Fruit fly (Drosophila melanogaster) whole organism, embryonic: ENCODE measurements around the gene Atg14.

Experiments
- Bgb ChIP-seq: fragments of 200-800 bp; sonication (Bioruptor generic); IDR thresholded peaks from 2 replicates; pipeline ENCODE4 v1.3.6; 2022; ENCODE audit warnings: missing biosample characterization, missing genetic modification characterization; ENCODE audit not compliant: partially characterized antibody
- CG1024 ChIP-seq: fragments of 200-800 bp; sonication (Bioruptor generic); IDR thresholded peaks from 2 replicates; pipeline ENCODE4 v1.3.6; 2022; ENCODE audit warnings: missing biosample characterization, missing genetic modification characterization
- CG10959 ChIP-seq: fragments of 200-800 bp; sonication (Bioruptor generic); IDR thresholded peaks from 2 replicates; pipeline ENCODE4 v1.3.6; 2022; ENCODE audit warnings: missing biosample characterization, missing genetic modification characterization
- CG11456 ChIP-seq: fragments of 200-800 bp; sonication (Bioruptor generic); IDR thresholded peaks from 3 replicates; pipeline ENCODE4 v1.3.6; 2022; ENCODE audit warnings: missing biosample characterization, missing genetic modification characterization
- CG12391 ChIP-seq: fragments of 200-800 bp; sonication (Bioruptor generic); optimal IDR thresholded peaks from 3 replicates; lab custom pipeline; 2018; ENCODE audit warnings: missing biosample characterization, mild to moderate bottlenecking, missing genetic modification characterization, moderate library complexity
- CG15601 ChIP-seq: fragments of 200-800 bp; sonication (Bioruptor generic); optimal IDR thresholded peaks from 3 replicates; lab custom pipeline; 2019; ENCODE audit warnings: missing biosample characterization, mild to moderate bottlenecking, missing genetic modification characterization, moderate library complexity
- CG1647 ChIP-seq: fragments of 200-800 bp; sonication (Bioruptor generic); optimal IDR thresholded peaks from 3 replicates; lab custom pipeline; 2016; ENCODE audit warnings: missing biosample characterization, missing genetic modification characterization
- CG16813 ChIP-seq: fragments of 200-800 bp; sonication (Bioruptor generic); IDR thresholded peaks from 3 replicates; pipeline ENCODE4 v1.3.6; 2022; ENCODE audit warnings: missing biosample characterization, missing genetic modification characterization; ENCODE audit not compliant: partially characterized antibody
- CG16863 ChIP-seq: fragments of 200-800 bp; sonication (Bioruptor generic); optimal IDR thresholded peaks from 3 replicates; lab custom pipeline; 2016; ENCODE audit warnings: missing biosample characterization, missing genetic modification characterization
- CG17328 ChIP-seq: fragments of 200-800 bp; sonication (Bioruptor generic); IDR thresholded peaks from 2 replicates; pipeline ENCODE4 v1.3.6; 2022; ENCODE audit warnings: missing biosample characterization, missing genetic modification characterization
- CG2712 ChIP-seq: fragments of 200-800 bp; optimal IDR thresholded peaks from 3 replicates; lab custom pipeline; 2019; ENCODE audit warnings: missing biosample characterization, mild to moderate bottlenecking, missing genetic modification characterization, moderate library complexity
- CG2875 ChIP-seq: fragments of 200-800 bp; sonication (Bioruptor generic); optimal IDR thresholded peaks from 2 replicates; lab custom pipeline; 2017; ENCODE audit warnings: missing biosample characterization, mild to moderate bottlenecking, missing genetic modification characterization, missing genetic modification reagents
- CG3407 ChIP-seq: fragments of 200-800 bp; sonication (Bioruptor generic); optimal IDR thresholded peaks from 2 replicates; lab custom pipeline; 2018; ENCODE audit warnings: missing biosample characterization, mild to moderate bottlenecking, missing genetic modification characterization
- CG43689 ChIP-seq: fragments of 200-800 bp; sonication (Bioruptor generic); IDR thresholded peaks from 2 replicates; pipeline ENCODE4 v1.3.6; 2022; ENCODE audit warnings: missing biosample characterization, missing genetic modification characterization
- CG8359 ChIP-seq: fragments of 200-800 bp; sonication (Bioruptor generic); optimal IDR thresholded peaks from 2 replicates; lab custom pipeline; 2017; ENCODE audit warnings: missing biosample characterization, mild to moderate bottlenecking, missing genetic modification characterization, borderline replicate concordance
- CG8478 ChIP-seq: fragments of >200 bp; optimal IDR thresholded peaks from 2 replicates; lab custom pipeline; 2018
- CG8944 ChIP-seq: fragments of 200-800 bp; sonication (Bioruptor generic); optimal IDR thresholded peaks from 3 replicates; lab custom pipeline; 2016; ENCODE audit warnings: missing biosample characterization, missing genetic modification characterization
- D ChIP-seq, 2 experiments: fragments of 200-800 bp in 1 of 2; fragments of >200 bp in 1 of 2; sonication (Bioruptor generic) in 1 of 2; optimal IDR thresholded peaks; 2 replicates in 1 of 2; 3 replicates in 1 of 2; lab custom pipeline; 2017; ENCODE audit warnings: mild to moderate bottlenecking in 1 of 2, missing biosample characterization in 1 of 2, missing genetic modification characterization in 1 of 2, missing genetic modification reagents in 1 of 2
- D19A ChIP-seq: fragments of 200-800 bp; optimal IDR thresholded peaks from 3 replicates; lab custom pipeline; 2019; ENCODE audit warnings: missing biosample characterization, mild to moderate bottlenecking, missing genetic modification characterization, moderate library complexity
- Eip74EF ChIP-seq, 2 experiments: fragments of 200-800 bp in 1 of 2; fragments of >200 bp in 1 of 2; sonication (Bioruptor generic) in 1 of 2; optimal IDR thresholded peaks; 2 replicates each; lab custom pipeline; 2017 to 2019; ENCODE audit warnings: missing biosample characterization in 2 of 2, missing genetic modification characterization in 2 of 2, mild to moderate bottlenecking in 1 of 2, moderate library complexity in 1 of 2
- Fer3 ChIP-seq: fragments of 200-800 bp; sonication (Bioruptor generic); optimal IDR thresholded peaks from 2 replicates; lab custom pipeline; 2018; ENCODE audit warnings: missing biosample characterization, mild to moderate bottlenecking, missing genetic modification characterization, moderate library complexity
- Jarid2 ChIP-seq: fragments of 200-800 bp; sonication (Bioruptor generic); optimal IDR thresholded peaks from 3 replicates; lab custom pipeline; 2017; ENCODE audit warnings: mild to moderate bottlenecking, missing biosample characterization, missing genetic modification reagents, missing genetic modification characterization
- MTF-1 ChIP-seq: fragments of 200-800 bp; sonication (Bioruptor generic); optimal IDR thresholded peaks from 2 replicates; lab custom pipeline; 2018; ENCODE audit warnings: missing biosample characterization, mild to moderate bottlenecking, missing genetic modification characterization, borderline replicate concordance
- Mes4 ChIP-seq: fragments of 200-800 bp; sonication (Bioruptor generic); optimal IDR thresholded peaks from 2 replicates; lab custom pipeline; 2016; ENCODE audit warnings: missing biosample characterization, missing genetic modification characterization
- Nf-YC ChIP-seq: fragments of 200-800 bp; optimal IDR thresholded peaks from 3 replicates; lab custom pipeline; 2019; ENCODE audit warnings: missing biosample characterization, mild to moderate bottlenecking, missing genetic modification characterization, moderate library complexity
- PHDP ChIP-seq: fragments of 200-800 bp; sonication (Bioruptor generic); optimal IDR thresholded peaks from 3 replicates; lab custom pipeline; 2018; ENCODE audit warnings: missing biosample characterization, mild to moderate bottlenecking, missing genetic modification characterization, moderate library complexity
- Rfx ChIP-seq: fragments of 200-800 bp; sonication (Bioruptor generic); IDR thresholded peaks from 2 replicates; pipeline ENCODE4 v1.3.6; 2022; ENCODE audit warnings: missing biosample characterization, missing genetic modification characterization
- Rx ChIP-seq: fragments of 200-800 bp; sonication (Bioruptor generic); IDR thresholded peaks from 2 replicates; pipeline ENCODE4 v1.3.6; 2022; ENCODE audit warnings: missing biosample characterization, missing genetic modification characterization
- Sox100B ChIP-seq: fragments of 200-800 bp; sonication (Bioruptor generic); optimal IDR thresholded peaks from 3 replicates; lab custom pipeline; 2018; ENCODE audit warnings: missing biosample characterization, mild to moderate bottlenecking, missing genetic modification characterization
- Sry-β ChIP-seq: fragments of 200-800 bp; sonication (Bioruptor generic); optimal IDR thresholded peaks from 2 replicates; lab custom pipeline; 2018; ENCODE audit warnings: missing biosample characterization, mild to moderate bottlenecking, missing genetic modification characterization, moderate library complexity
- Taf1 ChIP-seq: fragments of 200-800 bp; sonication (Bioruptor generic); IDR thresholded peaks from 2 replicates; pipeline ENCODE4 v1.3.6; 2022; ENCODE audit warnings: missing biosample characterization, missing genetic modification characterization
- Xrp1 ChIP-seq: fragments of 200-800 bp; sonication (Bioruptor generic); IDR thresholded peaks from 2 replicates; pipeline ENCODE4 v1.3.6; 2022; ENCODE audit warnings: missing biosample characterization, missing genetic modification characterization
- ash1 ChIP-seq: fragments of 200-800 bp; sonication (Bioruptor generic); optimal IDR thresholded peaks from 2 replicates; lab custom pipeline; 2018; ENCODE audit warnings: missing biosample characterization, mild to moderate bottlenecking, missing genetic modification characterization
- cwo ChIP-seq: fragments of 200-800 bp; sonication (Bioruptor generic); optimal IDR thresholded peaks from 3 replicates; lab custom pipeline; 2017; ENCODE audit warnings: missing biosample characterization, missing genetic modification characterization, mild to moderate bottlenecking, moderate library complexity, missing genetic modification reagents
- dmrt11E ChIP-seq: fragments of 200-800 bp; sonication (Bioruptor generic); optimal IDR thresholded peaks from 3 replicates; lab custom pipeline; 2018; ENCODE audit warnings: missing biosample characterization, mild to moderate bottlenecking, missing genetic modification characterization, moderate library complexity
- eyg ChIP-seq: fragments of 200-800 bp; sonication (Bioruptor generic); optimal IDR thresholded peaks from 3 replicates; lab custom pipeline; 2016; ENCODE audit warnings: missing biosample characterization, missing genetic modification characterization
- fd96Cb ChIP-seq: fragments of 200-800 bp; sonication (Bioruptor generic); optimal IDR thresholded peaks from 2 replicates; lab custom pipeline; 2018; ENCODE audit warnings: missing biosample characterization, mild to moderate bottlenecking, missing genetic modification characterization, moderate library complexity
- jigr1 ChIP-seq: fragments of 200-800 bp; sonication (Bioruptor generic); IDR thresholded peaks from 3 replicates; pipeline ENCODE4 v1.3.6; 2022; ENCODE audit warnings: missing biosample characterization, missing genetic modification characterization
- kni ChIP-seq: fragments of 200-800 bp; sonication (Bioruptor generic); optimal IDR thresholded peaks from 3 replicates; lab custom pipeline; 2017; ENCODE audit warnings: mild to moderate bottlenecking, missing biosample characterization, missing genetic modification reagents, missing genetic modification characterization
- onecut ChIP-seq: fragments of 200-800 bp; sonication (Bioruptor generic); IDR thresholded peaks from 2 replicates; pipeline ENCODE4 v1.3.6; 2022; ENCODE audit warnings: missing biosample characterization, missing genetic modification characterization
- pfk ChIP-seq: fragments of 200-800 bp; sonication (Bioruptor generic); optimal IDR thresholded peaks from 2 replicates; lab custom pipeline; 2018; ENCODE audit warnings: missing biosample characterization, mild to moderate bottlenecking, missing genetic modification characterization, moderate library complexity
- psq ChIP-seq: fragments of 200-800 bp; sonication (Bioruptor generic); optimal IDR thresholded peaks from 2 replicates; lab custom pipeline; 2017; ENCODE audit warnings: missing biosample characterization, missing genetic modification characterization
- sqz ChIP-seq: fragments of 200-800 bp; sonication (Bioruptor generic); optimal IDR thresholded peaks from 3 replicates; lab custom pipeline; 2018; ENCODE audit warnings: missing biosample characterization, mild to moderate bottlenecking, missing genetic modification characterization
- tio ChIP-seq: fragments of 200-800 bp; sonication (Bioruptor generic); optimal IDR thresholded peaks from 2 replicates; lab custom pipeline; 2017; ENCODE audit warnings: missing biosample characterization, missing genetic modification characterization, inconsistent platforms
- tx ChIP-seq: fragments of 200-800 bp; sonication (Bioruptor generic); optimal IDR thresholded peaks from 2 replicates; lab custom pipeline; 2016; ENCODE audit warnings: missing biosample characterization, missing genetic modification characterization
- vfl ChIP-seq: fragments of 200-800 bp; sonication (Bioruptor generic); optimal IDR thresholded peaks from 2 replicates; lab custom pipeline; 2016; ENCODE audit warnings: missing biosample characterization, missing genetic modification characterization
- vvl ChIP-seq: fragments of 200-800 bp; sonication (Bioruptor generic); IDR thresholded peaks from 2 replicates; pipeline ENCODE4 v1.3.6; 2022; ENCODE audit warnings: missing biosample characterization, missing genetic modification characterization
- zfh1 ChIP-seq: fragments of 200-800 bp; sonication (Bioruptor generic); IDR thresholded peaks from 3 replicates; pipeline ENCODE4 v1.3.6; 2022; ENCODE audit warnings: missing biosample characterization, missing genetic modification characterization

Gene Atg14

DNA sequence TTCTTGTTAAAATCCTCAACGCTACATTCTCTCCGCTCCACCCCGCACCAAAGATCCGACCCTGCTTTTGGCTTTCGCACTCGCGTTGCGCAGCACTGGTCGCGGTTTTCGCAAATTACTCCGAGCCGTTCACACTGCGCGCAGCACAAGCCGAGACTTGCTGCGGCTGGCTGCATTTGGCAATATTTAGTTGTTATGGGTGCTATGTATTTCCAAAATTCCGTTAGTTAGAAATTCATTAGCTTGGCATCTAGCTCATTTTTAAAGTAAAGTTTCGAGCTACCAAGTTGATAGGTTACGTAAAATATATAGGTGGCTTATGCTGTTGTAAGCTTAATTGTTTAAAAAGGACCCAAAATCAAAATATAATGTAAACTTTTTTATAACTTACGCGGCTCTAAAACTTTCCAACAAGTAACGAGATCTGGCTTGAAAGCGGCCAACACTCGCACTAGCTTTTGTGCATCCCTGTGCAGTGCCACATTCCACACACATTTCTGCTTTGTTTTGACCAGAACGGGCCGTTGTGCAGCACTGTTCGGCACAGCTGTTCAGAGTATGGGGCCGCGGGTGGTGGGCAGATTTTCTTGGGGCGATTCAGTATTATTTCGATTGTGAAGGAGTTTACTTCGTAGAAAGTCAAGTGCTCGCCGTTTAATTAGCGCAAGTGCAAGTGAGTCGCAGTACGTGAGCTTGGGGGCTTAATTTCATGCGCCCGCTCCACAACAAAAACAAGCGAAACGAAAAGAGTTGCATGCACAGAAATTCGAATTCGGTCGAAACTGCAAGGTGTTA, 6.8 kb downstream of the Atg14 start, which contains the start of the genes yem and Ctl2 (continued):
- TF ChIP-seq CG1024 (GFP tag; lab: Robert Waterston, UW) (peak; percentile 25; the same call in 1 of the 2 replicates), CG3407 (GFP tag; lab: Kevin White, UChicago) (peak; percentile 7), CG17328 (peak; percentile 18), CG2712 (tag; lab: Kevin White, UChicago) (peak; percentile 68), jigr1 (GFP tag; lab: Robert Waterston, UW) (peak; percentile 68; the same call in 2 of the 3 replicates), eyg (GFP tag; lab: Kevin White, UChicago) (peak; percentile 62), fd96Cb (peak; percentile 44), vfl (peak; percentile 50), CG12391 (tag; lab: Kevin White, UChicago) (peak; percentile 72), ash1 (GFP tag; lab: Kevin White, UChicago) (peak; percentile 57), CG8359 (GFP tag; lab: Kevin White, UChicago) (no peak), kni (GFP tag; lab: Kevin White, UChicago) (peak; percentile 11), pfk (GFP tag; lab: Kevin White, UChicago) (peak; percentile 40), CG43689 (GFP tag; lab: Robert Waterston, UW) (no peak), Eip74EF (GFP tag; optimal IDR thresholded peaks at IDR 0.05; lab: Kevin White, UChicago) (no peak), MTF-1 (peak; percentile 25), CG2875 (GFP tag; lab: Kevin White, UChicago) (no peak), sqz (GFP tag; lab: Kevin White, UChicago) (no peak), Sry-β (GFP tag; lab: Kevin White, UChicago) (peak; percentile 93), Xrp1 (no peak), PHDP (tag; lab: Kevin White, UChicago) (peak; percentile 56), vvl (GFP tag; lab: Robert Waterston, UW) (peak; percentile 58; the same call in 1 of the 2 replicates), tio (no peak), CG1647 (GFP tag; lab: Kevin White, UChicago) (peak; percentile 61), Taf1 (no peak; the same call in 1 of the 2 replicates), CG16863 (GFP tag; lab: Kevin White, UChicago) (peak; percentile 82), dmrt11E (peak; percentile 53), zfh1 (peak; percentile 75), CG16813 (GFP tag; lab: Robert Waterston, UW) (peak; percentile 7; the same call in 1 of the 3 replicates), Fer3 (peak; percentile 39), Sox100B (no peak), Mes4 (GFP tag; lab: Kevin White, UChicago) (peak; percentile 64), CG8478 (no peak), onecut (GFP tag; lab: Robert Waterston, UW) (peak; percentile 25), tx (GFP tag; lab: Kevin White, UChicago) (peak; percentile 86), D (optimal IDR thresholded peaks at IDR 0.05; lab: Kevin White, UChicago) (no peak), D (GFP tag; optimal IDR thresholded peaks at IDR 0.05; lab: Kevin White, UChicago) (peak; percentile 50), Nf-YC (peak; percentile 58), psq (GFP tag; lab: Kevin White, UChicago) (peak; percentile 53), CG11456 (GFP tag; lab: Robert Waterston, UW) (peak; percentile 81), D19A (tag; lab: Kevin White, UChicago) (no peak), Bgb (GFP tag; lab: Robert Waterston, UW) (peak; percentile 34; the same call in 1 of the 2 replicates), CG15601 (tag; lab: Kevin White, UChicago) (peak; percentile 43), CG8944 (GFP tag; lab: Kevin White, UChicago) (peak; percentile 72), CG10959 (peak; percentile 22; the same call in 1 of the 2 replicates), Rfx (GFP tag; lab: Robert Waterston, UW) (peak; percentile 84), Jarid2 (GFP tag; lab: Kevin White, UChicago) (peak; percentile 93), Rx (GFP tag; lab: Robert Waterston, UW) (peak; percentile 18), cwo (GFP tag; lab: Kevin White, UChicago) (peak; percentile 25)
